Worm (Caenorhabditis elegans) whole organism, midembryonic: Measurements from ENCODE around the gene T14G10.8.

Experiments used
- T22C8.4 ChIP-seq: fragments of 200-800 bp; sonication (Bioruptor generic); IDR thresholded peaks from 2 replicates; pipeline ENCODE4 v1.3.6; 2022; ENCODE audit warnings: missing genetic modification characterization, missing compliant biosample characterization
- cog-1 ChIP-seq: sonication (generic microtip); optimal IDR thresholded peaks from 2 replicates; lab custom pipeline; 2016; ENCODE audit warnings: missing genetic modification characterization, missing compliant biosample characterization
- flt-1 ChIP-seq: fragments of 200-800 bp; sonication (Bioruptor generic); IDR thresholded peaks from 2 replicates; pipeline ENCODE4 v1.3.6; 2022; ENCODE audit warnings: missing genetic modification characterization, missing compliant biosample characterization
- klf-2 ChIP-seq: fragments of 200-800 bp; sonication (Bioruptor generic); conservative IDR thresholded peaks from 2 replicates; pipeline ENCODE4 v1.3.6; 2022; ENCODE audit warnings: missing genetic modification reagents, missing genetic modification characterization, missing compliant biosample characterization
- med-1 ChIP-seq: sonication (generic microtip); optimal IDR thresholded peaks from 2 replicates; lab custom pipeline; 2017; ENCODE audit warnings: missing genetic modification characterization, mild to moderate bottlenecking, missing compliant biosample characterization, antibody characterized with exemption, missing genetic modification reagents; ENCODE audit not compliant: insufficient read depth
- tab-1 ChIP-seq: fragments of 200-800 bp; sonication (Bioruptor generic); IDR thresholded peaks from 2 replicates; pipeline ENCODE4 v1.3.6; 2022; ENCODE audit warnings: missing genetic modification characterization, missing compliant biosample characterization
- ztf-23 ChIP-seq: fragments of 200-800 bp; sonication (Bioruptor generic); IDR thresholded peaks from 2 replicates; pipeline ENCODE4 v1.3.6; 2022; ENCODE audit warnings: missing genetic modification reagents, missing genetic modification characterization, missing compliant biosample characterization
- ztf-29 ChIP-seq: fragments of 200-800 bp; sonication (Bioruptor generic); IDR thresholded peaks from 2 replicates; pipeline ENCODE4 v1.3.6; 2022; ENCODE audit warnings: missing genetic modification reagents, missing genetic modification characterization, missing compliant biosample characterization

DNA sequence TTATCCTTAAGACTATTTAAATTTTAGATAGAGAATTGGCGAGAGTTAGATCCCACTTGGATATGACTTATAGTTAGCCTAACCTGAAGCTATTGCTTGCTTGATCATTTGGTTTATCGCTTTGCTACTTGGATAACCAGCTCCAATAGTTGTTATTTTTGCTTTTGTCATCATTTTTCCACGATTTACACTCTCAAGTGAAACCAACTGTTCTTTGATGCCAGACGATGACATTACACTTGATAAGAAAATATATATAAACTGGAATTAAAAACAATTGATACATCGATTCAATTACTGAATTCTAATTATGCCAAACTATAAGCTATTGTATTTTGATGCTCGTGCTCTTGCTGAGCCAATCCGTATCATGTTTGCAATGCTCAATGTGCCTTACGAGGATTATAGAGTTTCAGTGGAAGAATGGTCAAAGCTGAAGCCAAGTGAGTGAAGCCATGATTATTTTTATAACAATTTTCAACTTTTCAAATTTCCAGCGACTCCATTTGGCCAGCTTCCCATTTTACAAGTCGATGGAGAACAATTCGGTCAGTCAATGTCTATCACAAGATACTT lies 4.8 kb downstream of the T14G10.8 start, which contains the start of the genes gst-2, gst-4 and dhs-12:
- TF ChIP-seq ztf-23 (GFP tag; lab: Robert Waterston, UW) (no peak), tab-1 (GFP tag; lab: Robert Waterston, UW) (no peak), ztf-29 (GFP tag; lab: Robert Waterston, UW) (no peak), med-1 (GFP tag; lab: Kevin White, UChicago) (no peak), T22C8.4 (GFP tag; lab: Robert Waterston, UW) (no peak), flt-1 (GFP tag; lab: Robert Waterston, UW) (no peak), cog-1 (tag; lab: Kevin White, UChicago) (no peak), klf-2 (no peak)
